Fruit fly (Drosophila melanogaster): ENCODE results near the gene elav.

DNA sequence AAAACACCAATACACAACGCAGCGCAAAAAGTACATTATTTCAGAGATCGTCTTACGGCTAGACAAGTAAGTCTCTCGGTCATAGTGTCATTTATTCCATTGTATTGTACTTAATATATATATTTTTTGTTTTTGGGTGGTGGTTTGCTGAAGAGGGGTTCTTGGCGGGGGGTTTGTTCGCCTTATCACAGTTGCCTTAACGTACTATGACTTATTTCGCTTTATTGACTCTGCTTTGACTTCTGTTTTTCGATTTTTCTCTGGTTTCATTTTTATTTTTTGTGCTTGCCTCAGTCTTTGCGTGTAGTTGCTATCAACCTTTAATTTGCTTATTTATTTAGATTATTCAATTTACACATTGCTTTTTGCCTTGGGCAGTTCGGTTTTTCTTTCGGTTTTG lies 12.5 kb downstream of the elav start:
- TF ChIP-seq Clk (GFP tag; optimal IDR thresholded peaks at IDR 0.05) (no peak), CG11617 (GFP tag; optimal IDR thresholded peaks at IDR 0.05) (no peak), bab1 (GFP tag; optimal IDR thresholded peaks at IDR 0.05) (no peak), cnc (optimal IDR thresholded peaks at IDR 0.05) (no peak), CG33017 (tag; optimal IDR thresholded peaks at IDR 0.05) (no peak)

Measured in whole organism, adult.